Fruit fly (Drosophila melanogaster) Kc167 (cell line): ENCODE data around the gene Smg5.

Experiments used
- Myc ChIP-seq: fragments of >200 bp; optimal IDR thresholded peaks from 2 replicates; lab custom pipeline; 2017; ENCODE audit warnings: missing external identifiers
- h ChIP-seq: fragments of >200 bp; optimal IDR thresholded peaks from 3 replicates; lab custom pipeline; 2018; ENCODE audit warnings: missing external identifiers
- psq ChIP-seq: fragments of >200 bp; optimal IDR thresholded peaks from 2 replicates; lab custom pipeline; 2017; ENCODE audit warnings: missing external identifiers

DNA sequence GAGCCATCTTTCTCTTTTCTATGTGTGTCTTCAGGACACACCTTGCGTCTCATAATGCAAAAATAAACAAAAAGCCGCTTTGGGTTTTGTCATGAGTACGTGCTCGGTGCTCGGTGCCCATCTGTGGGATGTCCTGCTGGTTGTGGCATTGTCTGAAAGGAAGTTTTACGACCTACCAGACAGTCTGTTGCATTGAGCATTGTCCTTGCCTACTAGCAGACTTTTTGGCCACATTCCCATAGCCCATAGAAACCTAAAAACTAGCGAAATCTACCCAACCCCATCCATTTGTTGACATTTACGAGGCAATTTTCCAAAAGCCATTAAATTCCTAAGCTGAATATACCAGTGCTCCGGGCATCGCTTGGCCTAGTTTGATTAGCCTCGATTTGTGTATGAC is 53.4 kb downstream of the Smg5 start:
- no peak for TF ChIP-seq Myc (lab: Kevin White, UChicago)
- no peak for TF ChIP-seq psq (lab: Kevin White, UChicago)
- TF ChIP-seq h (lab: Kevin White, UChicago): no peak
